Worm (Caenorhabditis elegans): ENCODE data around the gene serp-1.2.

The serp-1.2 gene

ce11 chrIV:8234088-8234496 lies 8.6 kb downstream of the serp-1.2 start:
- TF ChIP-seq unc-120 (tag; optimal IDR thresholded peaks at IDR 0.05; ENCODE audit: poor library complexity, severe bottlenecking), result no peak
- TF ChIP-seq pha-4 (tag; optimal IDR thresholded peaks at IDR 0.05), result no peak
- no peak for TF ChIP-seq snpc-4 (tag; optimal IDR thresholded peaks at IDR 0.05)
- no peak for TF ChIP-seq mls-2 (tag; optimal IDR thresholded peaks at IDR 0.05)
- TF ChIP-seq lsy-2 (tag; optimal IDR thresholded peaks at IDR 0.05), result no peak
- no peak for TF ChIP-seq sem-2 (GFP tag; optimal IDR thresholded peaks at IDR 0.05)
- no peak for TF ChIP-seq flh-1 (GFP tag; optimal IDR thresholded peaks at IDR 0.05)
- no peak for TF ChIP-seq unc-62 (GFP tag; optimal IDR thresholded peaks at IDR 0.05)
- TF ChIP-seq mab-5 (tag; optimal IDR thresholded peaks at IDR 0.05), result no peak
- no peak for TF ChIP-seq nhr-237 (tag; optimal IDR thresholded peaks at IDR 0.05)
- no peak for TF ChIP-seq ztf-11 (tag; optimal IDR thresholded peaks at IDR 0.05)
- no peak for TF ChIP-seq lin-32 (GFP tag; optimal IDR thresholded peaks at IDR 0.05)
- TF ChIP-seq nhr-76 (tag; optimal IDR thresholded peaks at IDR 0.05), result no peak
- TF ChIP-seq elt-1 (tag; optimal IDR thresholded peaks at IDR 0.05; ENCODE audit: borderline replicate concordance, insufficient read depth), result no peak
- TF ChIP-seq zip-8 (tag; optimal IDR thresholded peaks at IDR 0.05), result no peak
- TF ChIP-seq lin-13 (tag; optimal IDR thresholded peaks at IDR 0.05), result no peak
- TF ChIP-seq tbx-8 (GFP tag; optimal IDR thresholded peaks at IDR 0.05), result no peak
- TF ChIP-seq nhr-28 (tag; optimal IDR thresholded peaks at IDR 0.05), result no peak

- TF ChIP-seq cnd-1 (tag; optimal IDR thresholded peaks at IDR 0.05) (no peak), hlh-1 (tag; optimal IDR thresholded peaks at IDR 0.05) (peak; percentile 31)
Measured at ce11 chrIV:8235114-8235686, 9.7 kb downstream of the serp-1.2 start.

- no peak for TF ChIP-seq tbx-8 (GFP tag; optimal IDR thresholded peaks at IDR 0.05)
- no peak for TF ChIP-seq ceh-43 (GFP tag; optimal IDR thresholded peaks at IDR 0.05)
Measured at ce11 chrIV:8236502-8236901, 11.0 kb downstream of the serp-1.2 start, which contains the start of gene nhr-66. TSS of gene nhr-66 (minus strand) at chrIV:8236602.

ce11 chrIV:8239584-8239983 lies 14.1 kb downstream of the serp-1.2 start:
- TF ChIP-seq lin-13 (tag; optimal IDR thresholded peaks at IDR 0.05) (no peak), elt-1 (tag; optimal IDR thresholded peaks at IDR 0.05; ENCODE audit: borderline replicate concordance, insufficient read depth) (no peak), nhr-76 (tag; optimal IDR thresholded peaks at IDR 0.05) (no peak), unc-120 (tag; optimal IDR thresholded peaks at IDR 0.05; ENCODE audit: poor library complexity, severe bottlenecking) (no peak), unc-39 (tag; optimal IDR thresholded peaks at IDR 0.05) (no peak), ceh-39 (tag; optimal IDR thresholded peaks at IDR 0.05) (no peak), flh-1 (GFP tag; optimal IDR thresholded peaks at IDR 0.05) (no peak), lsy-2 (tag; optimal IDR thresholded peaks at IDR 0.05) (no peak), tbx-8 (GFP tag; optimal IDR thresholded peaks at IDR 0.05) (no peak), drap-1 (GFP tag; optimal IDR thresholded peaks at IDR 0.05) (no peak), nhr-12 (tag; optimal IDR thresholded peaks at IDR 0.05) (no peak), lin-32 (GFP tag; optimal IDR thresholded peaks at IDR 0.05) (no peak)

ce11 chrIV:8241312-8241833 lies 15.9 kb downstream of the serp-1.2 start:
- TF ChIP-seq sem-2 (GFP tag; optimal IDR thresholded peaks at IDR 0.05) (no peak), elt-1 (tag; optimal IDR thresholded peaks at IDR 0.05; ENCODE audit: borderline replicate concordance, insufficient read depth) (peak; percentile 79)

ce11 chrIV:8243170-8243569 lies 17.7 kb downstream of the serp-1.2 start:
- TF ChIP-seq elt-1 (tag; optimal IDR thresholded peaks at IDR 0.05; ENCODE audit: borderline replicate concordance, insufficient read depth) (peak; percentile 72), drap-1 (GFP tag; optimal IDR thresholded peaks at IDR 0.05) (no peak), nhr-2 (tag; optimal IDR thresholded peaks at IDR 0.05) (peak; percentile 71), hlh-1 (tag; optimal IDR thresholded peaks at IDR 0.05) (no peak), nhr-28 (tag; optimal IDR thresholded peaks at IDR 0.05) (no peak), lin-13 (tag; optimal IDR thresholded peaks at IDR 0.05) (no peak), M03D4.4 (tag; optimal IDR thresholded peaks at IDR 0.05) (no peak), lsy-2 (tag; optimal IDR thresholded peaks at IDR 0.05) (no peak), mep-1 (tag; optimal IDR thresholded peaks at IDR 0.05) (no peak), bed-3 (GFP tag; optimal IDR thresholded peaks at IDR 0.05) (no peak)
